Worm (Caenorhabditis elegans): ENCODE data around the gene M01F1.4.
A peak's percentile ranks its signal among the peaks of the same experiment; 100 is the strongest.

M01F1.4 gene

DNA sequence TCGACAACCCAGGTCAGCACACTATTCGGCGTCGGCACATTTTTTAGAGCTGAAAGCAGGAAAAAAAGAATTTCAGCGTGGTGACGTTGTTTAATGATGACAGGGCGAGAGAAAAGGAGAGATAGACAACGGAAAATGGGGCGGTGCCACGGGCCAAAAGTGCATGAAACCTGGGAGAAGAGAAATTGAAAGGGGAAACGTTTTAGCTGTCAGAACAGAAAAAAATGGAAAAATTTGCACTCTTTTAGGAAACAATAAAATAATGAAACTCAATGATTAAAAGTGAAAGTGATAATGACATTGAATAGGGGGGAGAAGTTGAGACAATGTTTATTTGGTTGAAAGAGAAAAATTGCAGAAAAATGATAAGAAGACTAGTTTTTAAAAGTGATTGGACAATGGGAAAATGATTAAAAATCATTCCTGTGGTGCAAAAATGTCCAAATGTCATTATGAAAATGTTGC lies 19.9 kb upstream of the M01F1.4 start, which contains the start of gene pitp-1:
pitp-1 (minus strand) TSS at position 51 of the 465 bp plus-strand sequence.
- TF ChIP-seq nhr-6 (tag; optimal IDR thresholded peaks at IDR 0.05), result no peak
- no peak for TF ChIP-seq zag-1 (tag; optimal IDR thresholded peaks at IDR 0.05)
- no peak for TF ChIP-seq tra-1 (GFP tag; IDR thresholded peaks at IDR 0.05)
- no peak for TF ChIP-seq mxl-2 (GFP tag; conservative IDR thresholded peaks at IDR 0.05)
- no peak for TF ChIP-seq lin-38 (GFP tag; IDR thresholded peaks at IDR 0.05)
- no peak for TF ChIP-seq snpc-1.2 (GFP tag; IDR thresholded peaks at IDR 0.05)
- TF ChIP-seq D1046.2 (GFP tag; IDR thresholded peaks at IDR 0.05), result no peak
- no peak for TF ChIP-seq unc-39 (tag; optimal IDR thresholded peaks at IDR 0.05)
- TF ChIP-seq ztf-7 (tag; optimal IDR thresholded peaks at IDR 0.05), result no peak
- TF ChIP-seq nhr-10 (tag; optimal IDR thresholded peaks at IDR 0.05), result no peak
- peak; percentile 10 for TF ChIP-seq nhr-77 (tag; optimal IDR thresholded peaks at IDR 0.05)
- TF ChIP-seq ztf-11 (tag; optimal IDR thresholded peaks at IDR 0.05), result no peak
- TF ChIP-seq unc-62 (GFP tag; optimal IDR thresholded peaks at IDR 0.05 in 1 of 2), result no peak
- no peak for TF ChIP-seq unc-62 (tag; optimal IDR thresholded peaks at IDR 0.05)
- TF ChIP-seq sdz-12 (GFP tag; optimal IDR thresholded peaks at IDR 0.05), result no peak
- no peak for TF ChIP-seq ceh-82 (tag; optimal IDR thresholded peaks at IDR 0.05)
- peak; percentile 8 for TF ChIP-seq mep-1 (tag; optimal IDR thresholded peaks at IDR 0.05)
- no peak for TF ChIP-seq madf-9 (GFP tag; conservative IDR thresholded peaks at IDR 0.05)
- no peak for TF ChIP-seq ceh-20 (GFP tag; IDR thresholded peaks at IDR 0.05)
- TF ChIP-seq aly-2 (tag; optimal IDR thresholded peaks at IDR 0.05), result no peak
- no peak for TF ChIP-seq ceh-32 (tag; optimal IDR thresholded peaks at IDR 0.05; ENCODE audit: poor library complexity)
- 0 out of 2 replicates have a peak, but pooled peaks have one; percentile 10 for TF ChIP-seq php-3 (GFP tag; IDR thresholded peaks at IDR 0.05)
- peak; percentile 93 for TF ChIP-seq dmd-6 (GFP tag; IDR thresholded peaks at IDR 0.05)
- TF ChIP-seq zip-2 (tag; optimal IDR thresholded peaks at IDR 0.05), result no peak
- no peak for TF ChIP-seq set-16 (GFP tag; IDR thresholded peaks at IDR 0.05)
- TF ChIP-seq arid-1 (GFP tag; conservative IDR thresholded peaks at IDR 0.05), result no peak
- TF ChIP-seq nhr-42 (GFP tag; IDR thresholded peaks at IDR 0.05), result no peak
- no peak for TF ChIP-seq T26A8.4 (GFP tag; IDR thresholded peaks at IDR 0.05)
- TF ChIP-seq mdl-1 (tag; optimal IDR thresholded peaks at IDR 0.05), result no peak
- TF ChIP-seq vab-7 (GFP tag; IDR thresholded peaks at IDR 0.05), result no peak
- no peak for TF ChIP-seq R02D3.7 (tag; optimal IDR thresholded peaks at IDR 0.05)
- no peak for TF ChIP-seq nhr-76 (tag; optimal IDR thresholded peaks at IDR 0.05)
- peak; percentile 3 for TF ChIP-seq aha-1 (tag)
- TF ChIP-seq lsy-2 (tag; optimal IDR thresholded peaks at IDR 0.05), result no peak
- no peak for TF ChIP-seq daf-16 (GFP tag; optimal IDR thresholded peaks at IDR 0.05)
- peak; percentile 43 for TF ChIP-seq daf-16 (tag; optimal IDR thresholded peaks at IDR 0.05)
- TF ChIP-seq nhr-48 (tag; optimal IDR thresholded peaks at IDR 0.05), result peak; percentile 78
- TF ChIP-seq egl-43 (GFP tag; IDR thresholded peaks at IDR 0.05), result no peak
- no peak for TF ChIP-seq lin-15B (tag; optimal IDR thresholded peaks at IDR 0.05)
- no peak for TF ChIP-seq nhr-41 (GFP tag; IDR thresholded peaks at IDR 0.05)
- TF ChIP-seq ama-1 (optimal IDR thresholded peaks at IDR 0.05), result no peak
- TF ChIP-seq lin-39 (tag; optimal IDR thresholded peaks at IDR 0.05), result no peak
- TF ChIP-seq daf-19 (GFP tag; conservative IDR thresholded peaks at IDR 0.05), result no peak
- TF ChIP-seq hlh-11 (tag; optimal IDR thresholded peaks at IDR 0.05), result peak; percentile 44
- TF ChIP-seq dve-1 (tag; optimal IDR thresholded peaks at IDR 0.05; ENCODE audit: insufficient read depth), result peak; percentile 57
- no peak for TF ChIP-seq F26F4.8 (GFP tag; conservative IDR thresholded peaks at IDR 0.05)
- no peak for TF ChIP-seq zfp-2 (tag; optimal IDR thresholded peaks at IDR 0.05)
- TF ChIP-seq nhr-28 (tag; optimal IDR thresholded peaks at IDR 0.05), result peak; percentile 49
- no peak for TF ChIP-seq lin-1 (GFP tag; IDR thresholded peaks at IDR 0.05)
- TF ChIP-seq dmd-8 (GFP tag; IDR thresholded peaks at IDR 0.05), result no peak
- no peak for TF ChIP-seq skn-1 (tag; optimal IDR thresholded peaks at IDR 0.05)
- TF ChIP-seq fkh-10 (GFP tag; optimal IDR thresholded peaks at IDR 0.05), result no peak
- TF ChIP-seq ceh-44 (GFP tag; IDR thresholded peaks at IDR 0.05), result no peak
- TF ChIP-seq nhr-25 (tag; optimal IDR thresholded peaks at IDR 0.05; ENCODE audit: borderline replicate concordance, insufficient read depth), result no peak
